Worm (Caenorhabditis elegans): ENCODE data around the gene C49C3.4.

C49C3.4 gene

DNA sequence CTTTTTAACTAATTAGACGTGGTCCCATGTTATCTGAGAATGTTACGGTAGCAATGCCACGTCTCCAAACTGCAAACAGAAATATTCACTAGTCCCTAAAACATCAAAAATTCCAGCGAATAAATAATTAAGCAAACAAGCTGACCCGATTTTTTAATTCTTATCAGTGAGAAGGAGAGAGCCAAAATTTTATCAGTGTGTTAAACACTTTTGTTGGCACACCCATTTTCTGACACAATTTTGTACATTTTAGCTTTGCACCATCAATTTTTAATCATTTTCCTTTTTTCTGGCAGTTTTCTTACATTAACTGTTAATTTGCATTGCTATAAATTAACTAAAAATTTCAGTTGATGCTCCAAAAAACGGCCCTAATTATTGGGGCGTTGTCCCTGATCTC is at the start of gene C49C3.4:
TSS of gene C49C3.4 (plus strand) at position 351 of the 400 bp plus-strand sequence.
- TF ChIP-seq mab-5 (tag; optimal IDR thresholded peaks at IDR 0.05) (no peak), fos-1 (tag; optimal IDR thresholded peaks at IDR 0.05) (peak; percentile 76)

DNA sequence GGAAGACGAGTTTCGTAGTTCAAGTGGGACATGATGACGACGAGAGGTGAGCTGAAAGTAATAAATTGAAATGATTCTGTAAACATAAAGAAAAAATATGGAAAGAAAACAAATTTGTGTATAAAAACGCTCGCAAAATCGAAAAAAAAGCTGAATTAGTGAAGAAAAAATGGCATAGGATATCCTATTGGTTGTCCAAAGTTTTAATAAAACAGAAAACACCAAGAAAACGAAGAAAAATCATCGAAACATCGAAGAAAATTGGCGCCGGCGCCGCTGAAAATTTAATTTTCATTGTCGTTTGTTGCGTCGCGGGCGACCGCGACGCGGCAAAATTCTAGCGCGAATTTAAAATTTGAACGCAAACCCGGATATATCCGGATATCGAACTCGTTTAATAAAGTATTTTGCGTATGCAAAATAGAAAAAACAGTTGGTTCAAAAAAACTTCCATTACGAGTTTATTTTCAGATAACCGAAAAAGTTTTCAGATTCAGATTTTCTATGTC is 46.9 kb upstream of the C49C3.4 start, which contains the start of gene gln-5:
TSS of gene gln-5 (minus strand) at position 51 of the 509 bp plus-strand sequence.
- TF ChIP-seq peb-1 (tag; optimal IDR thresholded peaks at IDR 0.05) (no peak), elt-1 (tag; optimal IDR thresholded peaks at IDR 0.05) (no peak), elt-3 (tag; optimal IDR thresholded peaks at IDR 0.05) (no peak), alr-1 (tag; optimal IDR thresholded peaks at IDR 0.05) (no peak), C34F6.9 (tag; optimal IDR thresholded peaks at IDR 0.05) (no peak), crh-2 (tag; optimal IDR thresholded peaks at IDR 0.05) (no peak)

- TF ChIP-seq R02D3.7 (tag; optimal IDR thresholded peaks at IDR 0.05) (no peak), nhr-21 (tag; optimal IDR thresholded peaks at IDR 0.05) (no peak), nhr-10 (tag; optimal IDR thresholded peaks at IDR 0.05) (no peak), lin-11 (tag; optimal IDR thresholded peaks at IDR 0.05) (no peak), Y55F3AM.14 (GFP tag; optimal IDR thresholded peaks at IDR 0.05) (no peak), ZK546.5 (tag; optimal IDR thresholded peaks at IDR 0.05) (no peak), nhr-12 (tag; optimal IDR thresholded peaks at IDR 0.05) (no peak), sma-3 (GFP tag; optimal IDR thresholded peaks at IDR 0.05) (no peak), nhr-11 (tag; optimal IDR thresholded peaks at IDR 0.05) (no peak), nhr-23 (tag; optimal IDR thresholded peaks at IDR 0.05) (no peak), nhr-129 (tag; optimal IDR thresholded peaks at IDR 0.05) (no peak), lsy-2 (tag; optimal IDR thresholded peaks at IDR 0.05) (no peak)
These were observed 45.3 kb upstream of the C49C3.4 start, which contains the start of gene lhfp-4 for ce11 chrIV:17275281-17275680. lhfp-4 (plus strand) TSS chrIV:17275581.

- TF ChIP-seq C34F6.9 (tag; optimal IDR thresholded peaks at IDR 0.05) (peak; percentile 22), snpc-4 (tag; optimal IDR thresholded peaks at IDR 0.05) (no peak), lsy-2 (tag; optimal IDR thresholded peaks at IDR 0.05) (peak in 1 of 2 experiments; percentile 42)
These were observed 43.7 kb upstream of the C49C3.4 start, which contains the start of gene clec-196 for ce11 chrIV:17276705-17277458. clec-196 (plus strand) TSS chrIV:17276956.

DNA sequence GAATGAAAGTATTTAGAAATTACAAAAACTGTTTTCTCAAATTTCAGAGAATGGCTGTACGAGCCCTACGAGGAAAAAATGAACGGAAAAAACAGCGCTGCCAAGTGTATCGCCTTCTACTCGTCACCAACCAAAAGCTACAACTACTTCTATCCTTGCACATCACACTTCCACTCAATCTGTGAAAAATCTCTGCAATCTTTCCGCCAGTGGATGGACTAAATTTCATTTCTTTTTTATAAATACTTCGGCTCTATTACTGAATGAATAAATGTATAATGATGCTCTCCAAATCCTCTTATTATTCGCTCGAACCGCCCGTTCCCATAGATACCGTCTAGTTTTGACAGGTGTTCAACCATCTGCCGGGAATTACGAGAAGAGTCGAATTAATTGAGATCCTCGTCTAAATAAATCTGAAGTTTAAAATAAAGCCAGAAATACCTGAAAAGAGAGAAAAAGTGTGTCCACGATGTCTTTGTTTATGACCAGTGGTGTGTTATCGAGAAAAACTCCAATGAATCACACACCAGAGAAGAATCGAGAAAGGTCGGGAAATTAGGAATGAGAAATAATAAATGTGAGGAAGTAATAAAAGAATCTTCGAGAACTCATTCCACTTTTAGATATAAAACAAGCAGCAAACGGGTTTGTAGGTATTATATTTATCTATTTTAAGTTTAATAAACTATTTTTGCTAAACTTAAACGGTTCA is 43.0 kb upstream of the C49C3.4 start:
- TF ChIP-seq unc-55 (GFP tag; optimal IDR thresholded peaks at IDR 0.05) (peak; percentile 11), ztf-1 (GFP tag; conservative IDR thresholded peaks at IDR 0.05) (no peak), nhr-129 (tag; optimal IDR thresholded peaks at IDR 0.05) (peak; percentile 32)

ce11 chrIV:17278363-17278762 is 42.2 kb upstream of the C49C3.4 start:
- TF ChIP-seq C34F6.9 (tag; optimal IDR thresholded peaks at IDR 0.05) (peak; percentile 97), skn-1 (tag; optimal IDR thresholded peaks at IDR 0.05) (peak; percentile 43), Y55F3AM.14 (GFP tag; optimal IDR thresholded peaks at IDR 0.05) (peak; percentile 98), crh-2 (tag; optimal IDR thresholded peaks at IDR 0.05) (peak; percentile 95), nhr-237 (tag; optimal IDR thresholded peaks at IDR 0.05) (peak; percentile 78), alr-1 (tag; optimal IDR thresholded peaks at IDR 0.05) (no peak), nhr-129 (tag; optimal IDR thresholded peaks at IDR 0.05) (peak; percentile 96), sma-3 (GFP tag; optimal IDR thresholded peaks at IDR 0.05) (peak; percentile 99), F13H6.1 (tag; optimal IDR thresholded peaks at IDR 0.05) (peak; percentile 97), aly-2 (tag; optimal IDR thresholded peaks at IDR 0.05) (no peak), ztf-11 (tag; optimal IDR thresholded peaks at IDR 0.05) (peak; percentile 35), gmeb-1 (tag; optimal IDR thresholded peaks at IDR 0.05) (peak; percentile 86), dmd-4 (tag; optimal IDR thresholded peaks at IDR 0.05) (no peak), mbf-1 (tag; optimal IDR thresholded peaks at IDR 0.05) (no peak), fos-1 (tag; optimal IDR thresholded peaks at IDR 0.05) (peak; percentile 92), lin-11 (tag; optimal IDR thresholded peaks at IDR 0.05) (peak; percentile 89), sem-4 (tag; optimal IDR thresholded peaks at IDR 0.05) (peak; percentile 97), snpc-4 (tag; optimal IDR thresholded peaks at IDR 0.05) (peak; percentile 65), egl-27 (tag; optimal IDR thresholded peaks at IDR 0.05) (peak; percentile 95), ztf-1 (GFP tag; conservative IDR thresholded peaks at IDR 0.05) (peak; percentile 89; the same call in 1 of the 2 replicates), peb-1 (tag; optimal IDR thresholded peaks at IDR 0.05) (no peak), nhr-25 (tag; optimal IDR thresholded peaks at IDR 0.05) (peak; percentile 97), elt-3 (tag; optimal IDR thresholded peaks at IDR 0.05) (no peak), sma-9 (GFP tag; optimal IDR thresholded peaks at IDR 0.05) (peak; percentile 87), sma-9 (tag; optimal IDR thresholded peaks at IDR 0.05) (no peak), nhr-12 (tag; optimal IDR thresholded peaks at IDR 0.05) (no peak), mdl-1 (tag; optimal IDR thresholded peaks at IDR 0.05) (peak in 1 of 2 experiments; percentile 76), R02D3.7 (tag; optimal IDR thresholded peaks at IDR 0.05) (peak; percentile 62), elt-1 (tag; optimal IDR thresholded peaks at IDR 0.05) (no peak), mab-5 (tag; optimal IDR thresholded peaks at IDR 0.05) (peak; percentile 90), ama-1 (optimal IDR thresholded peaks at IDR 0.05) (peak; percentile 92)
